Fruit fly (Drosophila melanogaster) whole organism, pupa: ENCODE data around the gene Tengl3.

ENCODE experiments used
- CG12605 ChIP-seq: fragments of 200-800 bp; sonication (Bioruptor generic); IDR thresholded peaks from 2 replicates; pipeline ENCODE4 v1.3.6; 2022; ENCODE audit warnings: missing biosample characterization, missing genetic modification characterization
- CG34367 ChIP-seq: fragments of 200-800 bp; sonication (Bioruptor generic); optimal IDR thresholded peaks from 2 replicates; lab custom pipeline; 2018; ENCODE audit warnings: missing biosample characterization, mild to moderate bottlenecking, missing genetic modification characterization
- CG4496 ChIP-seq: fragments of 200-800 bp; sonication (Bioruptor generic); IDR thresholded peaks from 3 replicates; pipeline ENCODE4 v1.3.6; 2022; ENCODE audit warnings: missing biosample characterization, missing genetic modification characterization
- CG8301 ChIP-seq: fragments of 200-800 bp; sonication (Bioruptor generic); optimal IDR thresholded peaks from 2 replicates; lab custom pipeline; 2018; ENCODE audit warnings: missing biosample characterization, mild to moderate bottlenecking, missing genetic modification characterization
- D1 ChIP-seq: fragments of 200-800 bp; sonication (Bioruptor generic); optimal IDR thresholded peaks from 2 replicates; lab custom pipeline; 2018; ENCODE audit warnings: missing biosample characterization, mild to moderate bottlenecking, missing genetic modification characterization, moderate library complexity
- EcR ChIP-seq: fragments of 200-800 bp; sonication (Bioruptor generic); optimal IDR thresholded peaks from 3 replicates; lab custom pipeline; 2019; ENCODE audit warnings: missing biosample characterization, missing genetic modification characterization, mild to moderate bottlenecking, moderate library complexity, missing genetic modification reagents
- Ets98B ChIP-seq: fragments of 200-800 bp; sonication (Bioruptor generic); IDR thresholded peaks from 2 replicates; pipeline ENCODE4 v1.3.6; 2022; ENCODE audit warnings: missing biosample characterization, missing genetic modification characterization
- Pif1A ChIP-seq: fragments of 200-800 bp; sonication (Bioruptor generic); optimal IDR thresholded peaks from 3 replicates; lab custom pipeline; 2016; ENCODE audit warnings: missing biosample characterization, missing genetic modification characterization
- Pif1B ChIP-seq: fragments of 200-800 bp; sonication (Bioruptor generic); optimal IDR thresholded peaks from 3 replicates; lab custom pipeline; 2016; ENCODE audit warnings: missing biosample characterization, missing genetic modification characterization
- fd96Ca ChIP-seq: fragments of 200-800 bp; sonication (Bioruptor generic); IDR thresholded peaks from 3 replicates; pipeline ENCODE4 v1.3.6; 2022; ENCODE audit warnings: missing biosample characterization, missing genetic modification characterization
- gl ChIP-seq: fragments of 200-800 bp; sonication (Bioruptor generic); optimal IDR thresholded peaks from 2 replicates; lab custom pipeline; 2018; ENCODE audit warnings: missing biosample characterization, mild to moderate bottlenecking, missing genetic modification characterization

DNA sequence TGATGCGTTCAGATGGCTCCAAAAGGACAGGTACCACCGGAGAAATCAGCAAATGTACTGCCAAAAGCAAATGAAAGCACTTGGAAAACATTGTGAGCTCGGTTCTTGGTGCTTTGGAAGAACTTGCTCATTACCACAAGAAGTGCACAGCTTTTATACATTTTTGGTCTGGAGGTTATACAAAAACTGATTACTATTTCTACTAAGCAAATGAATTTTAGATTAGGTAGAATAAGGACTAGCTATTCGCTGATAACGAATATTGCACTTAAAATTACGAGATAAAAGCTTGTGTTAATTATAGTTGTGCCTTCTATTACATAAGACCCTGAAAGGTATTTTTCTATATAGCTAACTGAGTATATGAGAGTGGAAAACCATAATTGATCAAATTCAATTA lies 16.9 kb upstream of the Tengl3 start, which contains the start of gene Send1:
- TF ChIP-seq Pif1B (GFP tag; lab: Kevin White, UChicago) (no peak), Ets98B (GFP tag; lab: Robert Waterston, UW) (no peak), CG12605 (no peak), gl (tag; lab: Kevin White, UChicago) (no peak), D1 (tag; lab: Kevin White, UChicago) (no peak), Pif1A (GFP tag; lab: Kevin White, UChicago) (no peak), EcR (GFP tag; lab: Kevin White, UChicago) (no peak), CG34367 (tag; lab: Kevin White, UChicago) (no peak), fd96Ca (no peak), CG8301 (no peak), CG4496 (no peak)
